Fruit fly (Drosophila melanogaster): Measurements from ENCODE around the gene nej.

The nej gene

DNA sequence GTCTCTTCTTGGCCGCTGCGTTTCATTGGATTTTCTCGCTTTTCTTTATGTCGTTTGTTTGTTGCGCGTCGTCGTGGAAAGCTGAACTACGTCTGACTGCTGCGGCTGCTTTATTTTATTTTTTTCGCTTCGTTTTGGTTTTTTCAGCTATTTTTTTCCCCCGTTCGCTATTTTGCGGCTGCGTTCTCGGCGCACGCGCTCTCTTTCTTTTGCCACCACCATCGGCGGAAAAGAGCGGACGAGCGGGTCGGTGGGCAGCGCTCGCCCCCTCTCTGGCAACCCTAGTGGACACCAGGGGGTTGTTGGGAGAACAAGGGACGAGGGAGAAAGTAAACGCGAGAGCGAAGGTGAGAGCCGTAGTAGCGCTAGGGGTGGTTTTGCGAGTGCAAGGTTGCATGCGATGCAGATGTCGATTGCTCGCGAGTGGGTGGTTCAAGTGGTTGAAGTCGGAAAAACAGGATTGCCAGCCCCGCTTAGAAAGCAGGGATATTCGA is 47.9 kb downstream of the nej start:
- TF ChIP-seq HLH106 (tag; optimal IDR thresholded peaks at IDR 0.05) = no peak
- peak in 1 of 2 experiments; percentile 32 for TF ChIP-seq dl (GFP tag; optimal IDR thresholded peaks at IDR 0.05; ENCODE audit: insufficient read depth in 1 of 2, partially characterized antibody in 2 of 2)

DNA sequence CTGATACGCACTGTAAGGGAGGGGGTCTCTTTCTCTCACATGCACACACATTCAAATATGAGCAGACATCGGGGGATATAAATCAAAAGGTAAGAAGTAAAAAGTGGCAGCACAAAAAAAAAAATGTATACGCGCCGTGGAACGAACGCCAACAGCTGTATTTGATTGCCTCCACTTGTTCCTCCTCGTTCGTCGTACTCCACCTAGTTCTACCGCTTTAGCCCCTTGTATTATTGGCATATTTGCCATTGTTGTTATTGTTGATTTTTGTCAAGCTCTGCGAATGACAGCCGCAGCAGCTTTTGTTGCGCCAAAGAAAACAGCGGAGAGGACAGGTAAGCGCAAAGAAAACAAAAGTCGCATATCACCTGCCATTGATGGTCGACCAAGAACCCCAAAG is 50.0 kb downstream of the nej start:
- peak; percentile 17 for TF ChIP-seq rgr (GFP tag; optimal IDR thresholded peaks at IDR 0.05)
- no peak for TF ChIP-seq brk (GFP tag; optimal IDR thresholded peaks at IDR 0.05)
- no peak for TF ChIP-seq Jra (GFP tag; optimal IDR thresholded peaks at IDR 0.05)
- TF ChIP-seq CrebA (GFP tag; optimal IDR thresholded peaks at IDR 0.05; ENCODE audit: borderline replicate concordance) = no peak
- peak; percentile 36 for TF ChIP-seq psq (GFP tag; optimal IDR thresholded peaks at IDR 0.05)
- TF ChIP-seq h (GFP tag; optimal IDR thresholded peaks at IDR 0.05) = peak; percentile 23
- TF ChIP-seq jim (GFP tag; optimal IDR thresholded peaks at IDR 0.05) = no peak
- peak; percentile 0 for TF ChIP-seq woc (GFP tag; optimal IDR thresholded peaks at IDR 0.05)
- TF ChIP-seq dl (GFP tag; optimal IDR thresholded peaks at IDR 0.05; ENCODE audit: insufficient read depth in 1 of 2, partially characterized antibody in 2 of 2) = no peak
- TF ChIP-seq CG32264 (GFP tag; optimal IDR thresholded peaks at IDR 0.05) = no peak
- no peak for TF ChIP-seq Abd-B (GFP tag; optimal IDR thresholded peaks at IDR 0.05)
- TF ChIP-seq Sp1 (GFP tag; optimal IDR thresholded peaks at IDR 0.05) = peak; percentile 7
- no peak for TF ChIP-seq br (GFP tag; optimal IDR thresholded peaks at IDR 0.05)
- TF ChIP-seq Hnf4 (GFP tag; optimal IDR thresholded peaks at IDR 0.05) = peak; percentile 20
- TF ChIP-seq ey (GFP tag; optimal IDR thresholded peaks at IDR 0.05) = no peak
- peak; percentile 39 for TF ChIP-seq sage (GFP tag; optimal IDR thresholded peaks at IDR 0.05)
- no peak for TF ChIP-seq dsf (GFP tag; optimal IDR thresholded peaks at IDR 0.05; ENCODE audit: borderline replicate concordance)

DNA sequence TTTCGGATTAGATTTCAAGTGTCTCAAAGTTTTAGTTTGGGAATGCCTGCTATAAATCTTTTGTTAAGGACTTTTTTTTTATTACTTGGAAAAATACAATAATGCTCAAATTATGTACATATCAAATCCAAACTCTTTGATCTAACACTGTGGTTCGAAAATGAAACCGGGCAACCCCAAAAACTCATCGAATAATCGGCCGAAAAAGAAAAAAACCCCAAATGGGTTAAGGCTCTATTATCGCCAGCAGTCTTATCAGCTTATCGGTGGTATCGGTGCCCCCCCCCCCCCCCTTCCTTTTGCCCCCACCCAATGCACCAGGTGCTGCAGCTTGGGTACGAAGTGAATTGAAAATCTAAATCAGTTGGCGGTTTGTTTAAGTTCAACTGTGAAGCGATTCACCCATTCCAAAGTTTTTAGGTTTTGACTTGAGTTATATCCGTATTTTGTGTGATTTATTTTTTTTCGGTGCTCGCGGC is 69.2 kb downstream of the nej start:
- TF ChIP-seq Hr83 (GFP tag; optimal IDR thresholded peaks at IDR 0.05; ENCODE audit: poor library complexity, severe bottlenecking) (no peak), Rel (GFP tag; optimal IDR thresholded peaks at IDR 0.05) (no peak), Rel (tag; optimal IDR thresholded peaks at IDR 0.05) (peak; percentile 97), Myc (optimal IDR thresholded peaks at IDR 0.05) (no peak), dsf (GFP tag; optimal IDR thresholded peaks at IDR 0.05; ENCODE audit: borderline replicate concordance) (no peak)

DNA sequence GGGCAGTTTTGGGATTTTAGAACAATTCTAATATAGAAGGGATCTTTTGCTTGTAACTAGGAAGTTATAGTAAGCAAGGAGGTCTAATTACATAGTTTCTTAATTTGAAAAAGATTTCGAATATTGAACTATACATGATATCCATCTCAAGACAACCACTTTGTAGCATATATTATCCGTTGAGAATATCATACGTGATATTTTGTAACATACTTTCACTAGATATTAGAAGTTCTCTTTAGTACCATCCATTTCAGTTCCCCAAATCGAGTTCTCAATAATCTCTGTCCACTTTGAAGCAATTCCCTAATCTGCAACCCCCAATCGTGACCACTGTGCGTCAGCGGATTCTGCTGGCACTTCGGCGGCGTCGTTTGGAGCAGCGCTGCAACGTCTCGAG is 71.4 kb downstream of the nej start:
- TF ChIP-seq psq (GFP tag; optimal IDR thresholded peaks at IDR 0.05) (peak; percentile 24), foxo (GFP tag; optimal IDR thresholded peaks at IDR 0.05) (peak in 1 of 2 experiments; percentile 46), sage (GFP tag; optimal IDR thresholded peaks at IDR 0.05) (no peak), Sp1 (GFP tag; optimal IDR thresholded peaks at IDR 0.05) (peak; percentile 7), usp (GFP tag; optimal IDR thresholded peaks at IDR 0.05) (no peak), HLH106 (tag; optimal IDR thresholded peaks at IDR 0.05) (peak; percentile 12), ey (GFP tag; optimal IDR thresholded peaks at IDR 0.05) (peak; percentile 23), rgr (GFP tag; optimal IDR thresholded peaks at IDR 0.05) (peak; percentile 22), fru (GFP tag; optimal IDR thresholded peaks at IDR 0.05) (peak; percentile 46)
